Worm (Caenorhabditis elegans) whole organism, early embryonic: ENCODE data around the gene T28F12.1.

ENCODE experiments used
- F13C5.2 ChIP-seq: sonication (generic microtip); optimal IDR thresholded peaks from 2 replicates; lab custom pipeline; 2017; ENCODE audit warnings: mild to moderate bottlenecking, missing genetic modification characterization, inconsistent platforms, missing compliant biosample characterization
- aly-1 ChIP-seq: sonication (generic microtip); optimal IDR thresholded peaks from 2 replicates; lab custom pipeline; 2016; ENCODE audit warnings: missing genetic modification characterization, missing compliant biosample characterization
- ama-1 ChIP-seq: fragments of 150-350 bp; optimal IDR thresholded peaks from 2 replicates; lab custom pipeline; 2014
- ceh-36 ChIP-seq: sonication (generic microtip); optimal IDR thresholded peaks from 2 replicates; lab custom pipeline; 2016; ENCODE audit warnings: missing genetic modification characterization, inconsistent platforms, missing compliant biosample characterization
- ets-7 ChIP-seq: sonication (generic microtip); optimal IDR thresholded peaks from 2 replicates; lab custom pipeline; 2016; ENCODE audit warnings: missing genotype, missing genetic modification characterization, missing compliant biosample characterization
- flt-1 ChIP-seq: fragments of 200-800 bp; sonication (Bioruptor generic); IDR thresholded peaks from 2 replicates; pipeline ENCODE4 v1.3.6; 2022; ENCODE audit warnings: missing genetic modification characterization, missing compliant biosample characterization
- hnd-1 ChIP-seq: sonication (generic microtip); optimal IDR thresholded peaks from 2 replicates; lab custom pipeline; 2016; ENCODE audit warnings: missing genetic modification characterization, missing compliant biosample characterization
- scrt-1 ChIP-seq: fragments of 200-800 bp; sonication (Bioruptor generic); IDR thresholded peaks from 2 replicates; pipeline ENCODE4 v1.3.6; 2022; ENCODE audit warnings: missing genetic modification characterization, missing compliant biosample characterization
- sea-1 ChIP-seq: fragments of 200-800 bp; sonication (Bioruptor generic); conservative IDR thresholded peaks from 2 replicates; pipeline ENCODE4 v1.3.6; 2022; ENCODE audit warnings: missing genetic modification characterization, missing compliant biosample characterization
- tbx-11 ChIP-seq: fragments of 200-800 bp; sonication (Bioruptor generic); IDR thresholded peaks from 2 replicates; pipeline ENCODE4 v1.3.6; 2022; ENCODE audit warnings: missing genetic modification characterization, missing compliant biosample characterization
- tra-4 ChIP-seq: sonication (generic microtip); optimal IDR thresholded peaks from 2 replicates; lab custom pipeline; 2017; ENCODE audit warnings: missing genetic modification characterization, missing compliant biosample characterization

DNA sequence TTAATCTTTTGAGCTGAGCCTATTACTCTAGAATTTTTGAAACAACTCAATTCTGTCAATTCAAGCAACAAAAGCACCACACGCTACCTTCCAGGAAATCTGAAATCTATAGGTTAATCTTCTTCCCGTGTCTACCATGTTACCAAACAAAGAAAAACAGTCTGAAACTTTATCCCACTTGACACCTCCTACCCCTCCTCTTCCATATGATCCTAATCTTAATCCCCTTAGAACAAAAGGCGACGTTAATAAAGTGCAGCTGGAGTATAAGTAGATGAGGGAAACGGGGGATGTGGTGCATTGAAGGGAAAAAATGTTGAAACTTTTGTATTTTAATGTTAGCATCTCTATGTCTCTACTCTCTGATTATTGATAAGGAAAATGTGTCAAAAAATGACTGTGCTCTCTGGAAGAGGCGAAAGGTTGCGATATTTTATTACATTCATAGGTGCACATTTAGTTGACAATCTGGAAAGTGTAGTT lies 16.7 kb upstream of the T28F12.1 start:
- TF ChIP-seq ets-7 (tag; lab: Kevin White, UChicago) (no peak), hnd-1 (tag; lab: Kevin White, UChicago) (no peak), ama-1 (lab: Kevin White, UChicago) (no peak), flt-1 (GFP tag; lab: Robert Waterston, UW) (no peak), scrt-1 (GFP tag; lab: Robert Waterston, UW) (no peak), sea-1 (GFP tag; lab: Robert Waterston, UW) (no peak), tbx-11 (no peak), tra-4 (tag; lab: Kevin White, UChicago) (no peak), F13C5.2 (no peak), ceh-36 (tag; lab: Kevin White, UChicago) (peak; percentile 77), aly-1 (no peak)
